Fruit fly (Drosophila melanogaster) whole organism, adult: ENCODE measurements around the gene cutlet.
A peak's percentile ranks its signal among the peaks of the same experiment; 100 is the strongest.

Experiments
- CG11617 ChIP-seq: fragments of 200-800 bp; sonication (Bioruptor generic); optimal IDR thresholded peaks from 2 replicates; lab custom pipeline; 2017; ENCODE audit warnings: mild to moderate bottlenecking, missing biosample characterization, missing genetic modification reagents, missing genetic modification characterization
- CG12768 ChIP-seq: fragments of 200-800 bp; sonication (Bioruptor generic); optimal IDR thresholded peaks from 2 replicates; lab custom pipeline; 2017; ENCODE audit warnings: missing biosample characterization, missing genetic modification characterization, mild to moderate bottlenecking, moderate library complexity, missing genetic modification reagents
- CG14711 ChIP-seq: fragments of 200-800 bp; sonication (Bioruptor generic); optimal IDR thresholded peaks from 2 replicates; lab custom pipeline; 2018; ENCODE audit warnings: missing biosample characterization, mild to moderate bottlenecking, missing genetic modification characterization, moderate library complexity
- CG1620 ChIP-seq: fragments of 200-800 bp; sonication (Bioruptor generic); optimal IDR thresholded peaks from 2 replicates; lab custom pipeline; 2016; ENCODE audit warnings: missing biosample characterization, missing genetic modification characterization
- CG33017 ChIP-seq: fragments of 200-800 bp; sonication (Bioruptor generic); optimal IDR thresholded peaks from 2 replicates; lab custom pipeline; 2018; ENCODE audit warnings: missing biosample characterization, mild to moderate bottlenecking, missing genetic modification characterization, moderate library complexity
- CG5204 ChIP-seq: fragments of 200-800 bp; sonication (Bioruptor generic); optimal IDR thresholded peaks from 2 replicates; lab custom pipeline; 2016; ENCODE audit warnings: missing biosample characterization, missing genetic modification characterization
- CG7045 ChIP-seq: fragments of 200-800 bp; sonication (Bioruptor generic); optimal IDR thresholded peaks from 2 replicates; lab custom pipeline; 2017; ENCODE audit warnings: missing biosample characterization, mild to moderate bottlenecking, missing genetic modification characterization
- CG7101 ChIP-seq: fragments of 200-800 bp; sonication (Bioruptor generic); optimal IDR thresholded peaks from 2 replicates; lab custom pipeline; 2018; ENCODE audit warnings: missing biosample characterization, mild to moderate bottlenecking, missing genetic modification characterization, moderate library complexity
- Clk ChIP-seq: fragments of 200-800 bp; sonication (Bioruptor generic); optimal IDR thresholded peaks from 2 replicates; lab custom pipeline; 2017; ENCODE audit warnings: missing biosample characterization, missing genetic modification characterization
- Crg-1 ChIP-seq: fragments of 200-800 bp; sonication (Bioruptor generic); optimal IDR thresholded peaks from 2 replicates; lab custom pipeline; 2016; ENCODE audit warnings: missing biosample characterization, missing genetic modification characterization
- Hr96 ChIP-seq: fragments of 200-800 bp; sonication (Bioruptor generic); optimal IDR thresholded peaks from 2 replicates; lab custom pipeline; 2016; ENCODE audit warnings: missing biosample characterization, missing genetic modification characterization
- Mnt ChIP-seq: fragments of 200-800 bp; sonication (Bioruptor generic); optimal IDR thresholded peaks from 2 replicates; lab custom pipeline; 2016; ENCODE audit warnings: missing biosample characterization, mild to moderate bottlenecking, missing genetic modification characterization
- bab1 ChIP-seq: fragments of 200-800 bp; sonication (Bioruptor generic); optimal IDR thresholded peaks from 3 replicates; lab custom pipeline; 2019; ENCODE audit warnings: missing biosample characterization, mild to moderate bottlenecking, missing genetic modification characterization, moderate library complexity
- cic ChIP-seq: fragments of 200-800 bp; sonication (Bioruptor generic); optimal IDR thresholded peaks from 2 replicates; lab custom pipeline; 2017; ENCODE audit warnings: missing biosample characterization, mild to moderate bottlenecking, missing genetic modification characterization, moderate library complexity
- cnc ChIP-seq, 2 experiments: fragments of >200 bp; optimal IDR thresholded peaks; 2 replicates each; lab custom pipeline; 2017
- kay ChIP-seq: fragments of 200-800 bp; sonication (Bioruptor generic); peaks from one replicate; lab custom pipeline; 2016; ENCODE audit warnings: missing biosample characterization, missing genetic modification characterization, borderline replicate concordance
- ovo ChIP-seq: fragments of 200-800 bp; sonication (Bioruptor generic); optimal IDR thresholded peaks from 2 replicates; lab custom pipeline; 2016; ENCODE audit warnings: missing biosample characterization, missing genetic modification characterization
- pad ChIP-seq: fragments of 200-800 bp; sonication (Bioruptor generic); optimal IDR thresholded peaks from 3 replicates; lab custom pipeline; 2017; ENCODE audit warnings: missing biosample characterization, missing genetic modification characterization, mild to moderate bottlenecking, moderate library complexity, missing genetic modification reagents
- tj ChIP-seq: fragments of 200-800 bp; sonication (Bioruptor generic); optimal IDR thresholded peaks from 3 replicates; lab custom pipeline; 2017; ENCODE audit warnings: missing biosample characterization, mild to moderate bottlenecking, missing genetic modification characterization, moderate library complexity
- toe ChIP-seq: fragments of 200-800 bp; sonication (Bioruptor generic); optimal IDR thresholded peaks from 2 replicates; lab custom pipeline; 2016; ENCODE audit warnings: missing biosample characterization, missing genetic modification characterization

The cutlet gene

DNA sequence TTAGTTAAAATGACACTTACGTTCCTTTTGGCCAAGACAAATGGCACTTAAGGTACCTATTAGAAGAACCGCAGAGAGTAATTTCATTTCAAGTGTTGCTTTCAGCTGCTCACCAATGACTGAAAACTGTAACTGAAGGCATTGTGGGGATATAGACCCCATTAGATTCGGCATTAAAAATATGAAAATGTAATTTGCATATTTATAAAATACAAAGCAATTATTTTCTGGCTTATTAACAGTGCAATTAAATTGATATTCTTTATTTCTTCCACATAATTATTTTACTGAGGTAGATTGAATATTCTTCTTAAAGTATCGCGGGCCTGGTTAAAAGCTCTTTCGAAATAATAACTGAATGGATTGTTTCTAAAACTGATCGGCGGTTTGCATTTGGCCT, 42.5 kb downstream of the cutlet start, which contains the start of gene Sfp24Bd:
TSS of gene Sfp24Bd (minus strand) at position 101 of the 400 bp plus-strand sequence.
- TF ChIP-seq toe (GFP tag; lab: Kevin White, UChicago): no peak
- TF ChIP-seq CG12768: no peak
- no peak for TF ChIP-seq CG7045 (GFP tag; lab: Kevin White, UChicago)
- TF ChIP-seq bab1 (GFP tag; lab: Kevin White, UChicago): no peak
- no peak for TF ChIP-seq CG33017
- TF ChIP-seq Clk (GFP tag; lab: Kevin White, UChicago): no peak
- TF ChIP-seq tj: no peak

DNA sequence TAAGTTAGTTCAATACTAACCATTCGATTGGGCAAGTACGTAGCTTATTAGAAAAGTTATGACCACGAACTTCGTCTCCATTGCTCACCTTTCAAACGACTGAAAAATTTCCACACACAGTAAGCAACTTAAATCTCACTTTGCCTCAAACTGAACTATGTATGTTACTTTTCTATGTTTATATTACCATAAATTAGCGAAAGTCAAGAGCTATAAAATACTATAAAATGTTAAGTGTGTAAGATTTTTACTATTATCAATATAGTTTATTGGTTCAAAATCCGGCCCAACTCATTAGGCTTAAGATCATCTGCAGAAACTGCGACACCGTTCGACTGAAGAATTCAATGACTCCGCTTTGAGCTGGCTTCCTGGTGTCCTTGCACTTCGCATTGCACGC, 43.1 kb downstream of the cutlet start, which contains the start of gene Sfp24Ba:
TSS of gene Sfp24Ba (minus strand) at position 101 of the 400 bp plus-strand sequence.
- TF ChIP-seq CG14711 (tag; lab: Kevin White, UChicago) (no peak), CG12768 (no peak), kay (GFP tag; lab: Kevin White, UChicago) (no peak), pad (GFP tag; lab: Kevin White, UChicago) (no peak), cic (GFP tag; lab: Kevin White, UChicago) (no peak), Clk (GFP tag; lab: Kevin White, UChicago) (no peak), Mnt (GFP tag; lab: Kevin White, UChicago) (no peak), Hr96 (GFP tag; lab: Kevin White, UChicago) (no peak), ovo (GFP tag; lab: Kevin White, UChicago) (no peak), CG33017 (no peak), tj (no peak)

DNA sequence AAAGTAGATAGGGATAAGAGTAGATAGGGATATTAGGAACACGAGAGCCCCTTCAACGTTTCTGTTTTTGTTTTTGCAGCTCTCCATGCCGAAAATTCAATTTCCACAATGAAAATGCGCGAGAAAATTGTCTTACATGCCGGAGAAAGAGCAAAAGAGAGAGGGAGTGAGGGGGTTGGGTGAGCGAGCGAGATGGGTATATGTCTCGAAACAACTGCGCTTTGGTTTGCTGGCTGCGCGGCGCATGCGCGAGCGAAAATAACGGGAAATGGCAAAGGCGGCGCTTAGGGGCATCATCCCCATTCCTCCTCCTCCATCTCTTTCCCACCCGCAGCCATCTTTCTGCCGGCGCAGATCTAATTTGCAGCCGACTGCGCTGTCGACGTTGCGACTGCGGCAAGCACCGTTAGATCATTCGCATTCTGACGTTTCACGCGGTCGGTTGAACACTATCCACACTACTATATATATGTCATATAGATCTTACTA, 49.2 kb downstream of the cutlet start, which contains the start of gene Drgx:
TSS of gene Drgx (plus strand) at position 439 of the 489 bp plus-strand sequence.
- TF ChIP-seq bab1 (GFP tag; lab: Kevin White, UChicago) (no peak), ovo (GFP tag; lab: Kevin White, UChicago) (peak; percentile 46), CG7101 (tag; lab: Kevin White, UChicago) (no peak), Mnt (GFP tag; lab: Kevin White, UChicago) (no peak), pad (GFP tag; lab: Kevin White, UChicago) (peak; percentile 97)

DNA sequence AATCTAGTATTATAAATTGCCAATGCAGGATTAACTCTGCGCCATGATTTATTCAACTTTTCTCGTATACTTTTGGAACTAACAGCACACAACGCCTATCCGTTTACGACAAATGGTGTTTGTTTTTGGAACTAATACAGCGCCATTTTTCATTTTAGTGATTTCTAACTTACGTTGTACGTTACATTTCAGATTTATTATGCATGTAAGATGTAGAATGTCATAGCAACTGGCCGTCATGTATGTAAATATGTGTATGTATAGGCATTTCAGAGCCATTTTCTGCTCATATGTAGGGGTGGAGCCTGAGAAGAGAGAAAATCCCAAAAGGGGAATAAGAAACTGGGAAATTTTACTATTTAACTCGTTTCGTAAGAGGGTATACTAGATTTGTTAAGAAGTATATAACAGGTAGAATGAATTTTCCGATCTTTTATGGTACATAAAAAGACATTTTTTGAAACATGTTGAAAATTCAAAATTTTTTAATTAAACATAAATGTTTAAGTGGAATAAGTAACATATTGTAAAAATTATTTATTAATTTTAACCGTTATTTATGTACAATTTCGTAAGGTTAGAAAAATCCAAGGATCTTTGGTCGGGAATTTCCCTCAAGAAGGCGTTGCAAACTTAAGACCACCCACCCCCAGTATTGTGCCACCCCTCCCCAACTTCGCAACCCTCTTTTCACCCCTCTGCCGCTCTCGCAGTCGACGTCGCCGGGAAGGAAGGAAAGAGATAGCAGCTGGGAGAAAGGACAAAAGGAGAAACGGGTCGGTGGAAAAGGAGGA, 54.0 kb downstream of the cutlet start:
- TF ChIP-seq CG12768: no peak
- TF ChIP-seq tj: no peak
- TF ChIP-seq Mnt (GFP tag; lab: Kevin White, UChicago): no peak
- TF ChIP-seq CG7101 (tag; lab: Kevin White, UChicago): peak; percentile 19
- TF ChIP-seq Clk (GFP tag; lab: Kevin White, UChicago): no peak
- no peak for TF ChIP-seq kay (GFP tag; lab: Kevin White, UChicago)
- TF ChIP-seq CG1620 (GFP tag; lab: Kevin White, UChicago): peak; percentile 57
- peak; percentile 9 for TF ChIP-seq CG7045 (GFP tag; lab: Kevin White, UChicago)
- no peak for TF ChIP-seq cnc (optimal IDR thresholded peaks at IDR 0.05; lab: Kevin White, UChicago)
- peak; percentile 58 for TF ChIP-seq ovo (GFP tag; lab: Kevin White, UChicago)
- TF ChIP-seq cic (GFP tag; lab: Kevin White, UChicago): peak; percentile 30
- TF ChIP-seq CG11617 (GFP tag; lab: Kevin White, UChicago): no peak
- TF ChIP-seq Hr96 (GFP tag; lab: Kevin White, UChicago): peak; percentile 45
- TF ChIP-seq Crg-1 (GFP tag; lab: Kevin White, UChicago): no peak
- no peak for TF ChIP-seq CG33017
- TF ChIP-seq toe (GFP tag; lab: Kevin White, UChicago): peak; percentile 55
- no peak for TF ChIP-seq CG14711 (tag; lab: Kevin White, UChicago)
- TF ChIP-seq CG5204 (GFP tag; lab: Kevin White, UChicago): no peak
- TF ChIP-seq bab1 (GFP tag; lab: Kevin White, UChicago): peak; percentile 12
- TF ChIP-seq pad (GFP tag; lab: Kevin White, UChicago): peak; percentile 99
